Worm (Caenorhabditis elegans) whole organism, L4/young adult: ENCODE measurements around the gene srbc-56.
"Not testable (repeated sequence)": the region's sequence is repeated elsewhere in the genome, so short reads cannot be mapped to it uniquely, and the experiment has no call there.

Experiments used
- W03F9.2 ChIP-seq: fragments of 150-350 bp; optimal IDR thresholded peaks from 2 replicates; lab custom pipeline; 2014; ENCODE audit warnings: missing biosample characterization, missing genetic modification characterization
- him-1 ChIP-seq: sonication (generic microtip); optimal IDR thresholded peaks from 2 replicates; lab custom pipeline; 2016; ENCODE audit warnings: missing genotype, missing genetic modification reagents, missing genetic modification characterization, missing compliant biosample characterization

- TF ChIP-seq him-1, W03F9.2 (tag; lab: Kevin White, UChicago): not testable (repeated sequence)
These were observed 19.5 kb downstream of the srbc-56 start, which contains the start of gene nhr-282 for ce11 chrV:15811982-15812381.
